Worm (Caenorhabditis elegans) whole organism, L4 larva: ENCODE results near the gene oac-59.

ENCODE experiments used
- D1046.2 ChIP-seq: fragments of 200-800 bp; sonication (Bioruptor generic); IDR thresholded peaks from 2 replicates; pipeline ENCODE4 v1.3.6; 2022; ENCODE audit warnings: missing genetic modification characterization, missing compliant biosample characterization
- F10B5.3 ChIP-seq: sonication (generic microtip); optimal IDR thresholded peaks from 2 replicates; lab custom pipeline; 2016; ENCODE audit warnings: mild to moderate bottlenecking, missing genetic modification characterization, missing compliant biosample characterization
- R02D3.7 ChIP-seq: fragments of 150-350 bp; sonication (generic microtip); optimal IDR thresholded peaks from 3 replicates; lab custom pipeline; 2014; ENCODE audit warnings: missing biosample characterization, missing genetic modification characterization
- aha-1 ChIP-seq: fragments of 150-350 bp; peaks from one replicate; lab custom pipeline; 2014; ENCODE audit warnings: missing biosample characterization, missing genetic modification characterization
- aly-2 ChIP-seq: sonication (generic microtip); optimal IDR thresholded peaks from 2 replicates; lab custom pipeline; 2018; ENCODE audit warnings: missing biosample characterization, missing genetic modification characterization
- ceh-44 ChIP-seq: fragments of 200-800 bp; sonication (Bioruptor generic); IDR thresholded peaks from 2 replicates; pipeline ENCODE4 v1.3.6; 2022; ENCODE audit warnings: missing genetic modification reagents, missing genetic modification characterization, missing compliant biosample characterization
- ceh-82 ChIP-seq: sonication (generic microtip); optimal IDR thresholded peaks from 2 replicates; lab custom pipeline; 2017; ENCODE audit warnings: missing biosample characterization, missing genetic modification characterization
- ctbp-1 ChIP-seq: fragments of 200-800 bp; sonication (Bioruptor generic); IDR thresholded peaks from 2 replicates; pipeline ENCODE4 v1.3.6; 2022; ENCODE audit warnings: missing genetic modification reagents, missing genetic modification characterization, missing compliant biosample characterization
- daf-16 ChIP-seq, 3 experiments: sonication (generic microtip); optimal IDR thresholded peaks; 2 replicates each; lab custom pipeline; 2016 to 2017; ENCODE audit warnings: missing genetic modification characterization in 3 of 3, missing genetic modification reagents in 3 of 3, mild to moderate bottlenecking in 2 of 3, missing compliant biosample characterization in 2 of 3, missing biosample characterization in 1 of 3, moderate library complexity in 1 of 3
- daf-8 ChIP-seq: fragments of 200-800 bp; sonication (Bioruptor generic); IDR thresholded peaks from 2 replicates; pipeline ENCODE4 v1.3.6; 2022; ENCODE audit warnings: missing genetic modification characterization, missing compliant biosample characterization
- dmd-6 ChIP-seq: fragments of 200-800 bp; sonication (Bioruptor generic); IDR thresholded peaks from 2 replicates; pipeline ENCODE4 v1.3.6; 2022; ENCODE audit warnings: missing genetic modification reagents, missing genetic modification characterization, missing compliant biosample characterization
- dmd-8 ChIP-seq: fragments of 200-800 bp; sonication (Bioruptor generic); IDR thresholded peaks from 2 replicates; pipeline ENCODE4 v1.3.6; 2022; ENCODE audit warnings: missing genetic modification characterization, missing compliant biosample characterization
- dpl-1 ChIP-seq: fragments of 150-350 bp; optimal IDR thresholded peaks from 2 replicates; lab custom pipeline; 2014; ENCODE audit warnings: missing biosample characterization, missing genetic modification reagents, missing genetic modification characterization
- dve-1 ChIP-seq: sonication (generic microtip); optimal IDR thresholded peaks from 2 replicates; lab custom pipeline; 2017; ENCODE audit warnings: antibody characterized with exemption, mild to moderate bottlenecking, missing genetic modification characterization, missing compliant biosample characterization; ENCODE audit not compliant: insufficient read depth
- hif-1 ChIP-seq, 2 experiments: sonication (generic microtip); optimal IDR thresholded peaks; 2 replicates each; lab custom pipeline; 2016 to 2017; ENCODE audit warnings: missing compliant biosample characterization in 2 of 2, missing genetic modification characterization in 2 of 2, missing genetic modification reagents in 2 of 2, missing genotype in 2 of 2, mild to moderate bottlenecking in 1 of 2
- hlh-11 ChIP-seq: fragments of 200-800 bp; sonication (Bioruptor generic); optimal IDR thresholded peaks from 2 replicates; lab custom pipeline; 2018; ENCODE audit warnings: mild to moderate bottlenecking, missing genetic modification characterization, missing compliant biosample characterization
- hmg-1.1 ChIP-seq: fragments of 200-800 bp; sonication (Bioruptor generic); IDR thresholded peaks from 2 replicates; pipeline ENCODE4 v1.3.6; 2022; ENCODE audit warnings: missing genetic modification reagents, missing genetic modification characterization, missing compliant biosample characterization
- lim-7 ChIP-seq: fragments of 200-800 bp; sonication (Bioruptor generic); IDR thresholded peaks from 2 replicates; pipeline ENCODE4 v1.3.6; 2022; ENCODE audit warnings: missing genetic modification characterization, missing compliant biosample characterization
- lin-1 ChIP-seq: fragments of 200-800 bp; sonication (Bioruptor generic); IDR thresholded peaks from 2 replicates; pipeline ENCODE4 v1.3.6; 2022; ENCODE audit warnings: missing genetic modification reagents, missing genetic modification characterization, missing compliant biosample characterization
- lin-38 ChIP-seq: fragments of 200-800 bp; sonication (Bioruptor generic); IDR thresholded peaks from 2 replicates; pipeline ENCODE4 v1.3.6; 2022; ENCODE audit warnings: missing genetic modification reagents, missing genetic modification characterization, missing compliant biosample characterization
- lsy-2 ChIP-seq, 2 experiments: fragments of 150-350 bp in 1 of 2; sonication (generic microtip) in 1 of 2; optimal IDR thresholded peaks; 2 replicates each; lab custom pipeline; 2014 to 2017; ENCODE audit warnings: missing biosample characterization in 2 of 2, missing genetic modification characterization in 2 of 2
- madf-9 ChIP-seq: fragments of 200-800 bp; sonication (Bioruptor generic); conservative IDR thresholded peaks from 2 replicates; pipeline ENCODE4 v1.3.6; 2022; ENCODE audit warnings: missing genetic modification reagents, missing genetic modification characterization, missing compliant biosample characterization
- mdl-1 ChIP-seq, 2 experiments: fragments of 150-350 bp in 1 of 2; sonication (generic microtip) in 1 of 2; optimal IDR thresholded peaks; 2 replicates each; lab custom pipeline; 2014 to 2017; ENCODE audit warnings: missing biosample characterization in 2 of 2, missing genetic modification characterization in 2 of 2
- mep-1 ChIP-seq: fragments of 150-350 bp; sonication (generic microtip); optimal IDR thresholded peaks from 3 replicates; lab custom pipeline; 2014; ENCODE audit warnings: missing biosample characterization, missing genetic modification characterization
- mes-2 ChIP-seq: sonication (generic microtip); optimal IDR thresholded peaks from 2 replicates; lab custom pipeline; 2016; ENCODE audit warnings: missing genotype, mild to moderate bottlenecking, missing genetic modification characterization, missing compliant biosample characterization; ENCODE audit not compliant: poor library complexity, severe bottlenecking
- nhr-25 ChIP-seq: sonication (generic microtip); optimal IDR thresholded peaks from 2 replicates; lab custom pipeline; 2017; ENCODE audit warnings: missing genetic modification characterization, mild to moderate bottlenecking, missing compliant biosample characterization, antibody characterized with exemption, moderate library complexity, borderline replicate concordance; ENCODE audit not compliant: insufficient read depth
- nhr-28 ChIP-seq: fragments of 150-350 bp; optimal IDR thresholded peaks from 2 replicates; lab custom pipeline; 2014; ENCODE audit warnings: missing biosample characterization, missing genetic modification characterization
- nhr-6 ChIP-seq: fragments of 150-350 bp; optimal IDR thresholded peaks from 2 replicates; lab custom pipeline; 2014; ENCODE audit warnings: missing biosample characterization, missing genetic modification characterization
- nhr-77 ChIP-seq: fragments of 150-350 bp; optimal IDR thresholded peaks from 2 replicates; lab custom pipeline; 2014; ENCODE audit warnings: missing biosample characterization, missing genetic modification characterization
- pha-4 ChIP-seq, 2 experiments: fragments of 150-350 bp in 1 of 2; fragments of 200-800 bp in 1 of 2; sonication (Bioruptor generic) in 1 of 2; IDR thresholded peaks in 1 of 2; optimal IDR thresholded peaks in 1 of 2; 2 replicates each; pipeline versions ENCODE4 v1.3.6 to Lab custom; 2014 to 2022; ENCODE audit warnings: missing genetic modification characterization in 2 of 2, missing genetic modification reagents in 2 of 2, missing biosample characterization in 1 of 2, missing compliant biosample characterization in 1 of 2
- rbr-2 ChIP-seq: sonication (generic microtip); optimal IDR thresholded peaks from 2 replicates; lab custom pipeline; 2016; ENCODE audit warnings: missing genotype, missing genetic modification characterization, missing compliant biosample characterization
- unc-130 ChIP-seq: sonication (generic microtip); optimal IDR thresholded peaks from 2 replicates; lab custom pipeline; 2016; ENCODE audit warnings: missing genetic modification reagents, missing genetic modification characterization, missing compliant biosample characterization
- unc-62 ChIP-seq, 3 experiments: fragments of 150-350 bp in 1 of 3; sonication (generic microtip); optimal IDR thresholded peaks in 2 of 3; peaks in 1 of 3; 1 replicate in 1 of 3; 2 replicates in 2 of 3; lab custom pipeline; 2014 to 2017; ENCODE audit warnings: missing biosample characterization in 3 of 3, missing genetic modification characterization in 3 of 3, missing genetic modification reagents in 3 of 3, missing genotype in 1 of 3
- zip-11 ChIP-seq: fragments of 200-800 bp; sonication (Bioruptor generic); IDR thresholded peaks from 2 replicates; pipeline ENCODE4 v1.3.6; 2022; ENCODE audit warnings: missing genetic modification characterization, missing compliant biosample characterization
- zip-2 ChIP-seq: fragments of 150-350 bp; optimal IDR thresholded peaks from 2 replicates; lab custom pipeline; 2014; ENCODE audit warnings: missing biosample characterization, missing genetic modification characterization

oac-59 gene

DNA sequence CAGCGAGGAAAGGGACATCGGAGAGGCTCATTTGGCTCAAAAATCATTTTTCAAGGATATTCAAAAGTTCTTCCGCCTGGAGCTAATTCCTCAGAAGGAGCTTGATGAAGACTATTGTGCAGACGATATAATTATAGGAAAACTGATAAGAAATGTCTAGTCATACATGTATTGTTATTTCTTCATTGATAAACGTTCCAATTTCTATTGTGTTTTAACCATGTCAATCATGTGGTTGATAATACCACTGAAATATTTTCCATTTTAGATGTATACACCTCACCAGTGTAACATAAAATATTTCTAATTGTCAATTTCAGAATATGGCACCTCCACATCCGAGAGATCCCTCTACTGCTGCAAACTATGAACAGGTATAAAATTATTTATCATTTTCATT is 21.7 kb downstream of the oac-59 start, which contains the start of gene ltah-1.1:
Gene ltah-1.1, plus strand, starts transcription at position 283 of the 400 bp plus-strand sequence.
- TF ChIP-seq dve-1 (tag; lab: Kevin White, UChicago) (peak; percentile 27), dmd-6 (GFP tag; lab: Robert Waterston, UW) (peak; percentile 42; the same call in 1 of the 2 replicates), hlh-11 (tag; lab: Kevin White, UChicago) (peak; percentile 2), nhr-28 (tag; lab: Kevin White, UChicago) (peak; percentile 20), zip-2 (tag; lab: Kevin White, UChicago) (no peak), daf-16 (GFP tag; optimal IDR thresholded peaks at IDR 0.05; lab: Kevin White, UChicago) (no peak), daf-16 (tag; optimal IDR thresholded peaks at IDR 0.05; lab: Kevin White, UChicago) (peak; percentile 16), ceh-44 (GFP tag; lab: Robert Waterston, UW) (no peak), lin-1 (no peak), hif-1 (tag; optimal IDR thresholded peaks at IDR 0.05; lab: Kevin White, UChicago) (no peak), D1046.2 (GFP tag; lab: Robert Waterston, UW) (no peak), aly-2 (tag; lab: Kevin White, UChicago) (no peak)

DNA sequence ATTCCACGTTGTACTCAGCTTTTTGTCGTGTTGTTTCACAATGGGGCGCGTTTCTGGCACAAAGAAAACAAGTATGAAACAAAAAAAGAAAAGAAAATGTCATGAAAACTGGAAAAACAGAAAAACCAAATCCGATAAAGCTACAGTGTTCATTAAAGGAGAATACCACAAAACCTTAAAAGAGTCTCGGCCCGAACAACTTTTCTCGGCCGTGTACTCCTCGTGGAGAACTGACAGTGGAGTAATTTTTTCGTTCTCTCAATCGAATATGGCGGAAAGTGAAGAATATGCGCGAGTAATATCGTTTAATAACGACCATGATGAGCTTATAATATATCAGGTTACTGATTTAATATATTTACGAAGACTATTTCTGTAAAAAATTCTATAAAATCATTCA is 22.6 kb downstream of the oac-59 start, which contains the start of the genes tag-335 and vkmt-1:
Gene tag-335, minus strand, starts transcription at position 88 of the 400 bp plus-strand sequence.
Gene vkmt-1, plus strand, starts transcription at position 219 of the 400 bp plus-strand sequence.
- peak in 1 of 2 experiments; percentile 72 for TF ChIP-seq lsy-2 (tag; optimal IDR thresholded peaks at IDR 0.05; lab: Kevin White, UChicago)
- peak in 1 of 2 experiments; percentile 11 for TF ChIP-seq hif-1 (tag; optimal IDR thresholded peaks at IDR 0.05; lab: Kevin White, UChicago)
- TF ChIP-seq unc-130 (GFP tag; lab: Kevin White, UChicago), result peak; percentile 50
- TF ChIP-seq unc-62 (GFP tag; optimal IDR thresholded peaks at IDR 0.05 in 1 of 2; lab: Kevin White, UChicago), result peak in 1 of 2 experiments; percentile 84
- no peak for TF ChIP-seq unc-62 (tag; optimal IDR thresholded peaks at IDR 0.05; lab: Kevin White, UChicago)
- peak; percentile 20 for TF ChIP-seq nhr-6 (tag; lab: Kevin White, UChicago)
- TF ChIP-seq mes-2, result peak; percentile 88
- TF ChIP-seq dmd-8 (GFP tag; lab: Robert Waterston, UW), result no peak
- no peak for TF ChIP-seq ceh-44 (GFP tag; lab: Robert Waterston, UW)
- TF ChIP-seq zip-11 (GFP tag; lab: Robert Waterston, UW), result no peak
- no peak for TF ChIP-seq daf-8 (GFP tag; lab: Robert Waterston, UW)

DNA sequence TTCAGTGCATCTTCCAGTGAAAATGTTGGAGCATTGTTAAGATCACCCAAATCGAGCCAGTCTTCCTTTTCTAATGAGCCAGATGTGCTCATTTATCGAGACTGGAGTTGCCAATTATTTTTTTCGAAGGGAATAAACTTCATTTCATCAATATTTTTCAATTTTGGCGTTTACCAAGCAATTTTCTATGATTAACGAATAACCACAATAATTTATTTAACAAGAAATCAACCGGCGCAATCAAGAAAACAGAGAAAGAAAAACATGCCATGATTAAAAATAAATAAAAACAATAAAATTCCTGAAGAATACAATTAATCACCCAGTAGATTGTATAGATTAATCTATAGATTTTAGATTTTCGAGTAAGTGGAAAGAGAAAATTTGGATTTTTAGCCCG is 25.2 kb downstream of the oac-59 start, which contains the start of gene vps-8:
Gene vps-8, minus strand, starts transcription at position 101 of the 400 bp plus-strand sequence.
- TF ChIP-seq F10B5.3 (tag; lab: Kevin White, UChicago), result no peak

DNA sequence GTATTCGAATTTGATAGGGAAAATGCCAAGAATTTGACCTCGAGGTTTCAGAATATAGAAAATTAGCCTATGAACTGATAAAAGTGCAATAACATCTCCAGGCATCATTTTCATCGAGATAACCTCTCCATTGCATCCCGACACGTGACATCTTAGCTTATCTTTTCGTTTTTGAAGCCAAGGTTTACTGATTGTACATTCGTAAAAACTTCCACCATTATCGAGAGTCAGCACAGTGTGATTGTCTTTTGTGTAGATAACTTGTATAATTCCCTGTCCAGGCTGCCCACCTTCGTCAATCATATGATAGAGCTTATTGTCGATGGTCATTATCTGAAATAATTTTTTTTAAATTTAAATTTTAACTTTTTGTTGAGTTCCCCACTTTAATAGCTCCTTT is 26.7 kb downstream of the oac-59 start:
- TF ChIP-seq ctbp-1 (no peak), madf-9 (no peak)
- TF ChIP-seq, all 104 proteins: peak for 0

DNA sequence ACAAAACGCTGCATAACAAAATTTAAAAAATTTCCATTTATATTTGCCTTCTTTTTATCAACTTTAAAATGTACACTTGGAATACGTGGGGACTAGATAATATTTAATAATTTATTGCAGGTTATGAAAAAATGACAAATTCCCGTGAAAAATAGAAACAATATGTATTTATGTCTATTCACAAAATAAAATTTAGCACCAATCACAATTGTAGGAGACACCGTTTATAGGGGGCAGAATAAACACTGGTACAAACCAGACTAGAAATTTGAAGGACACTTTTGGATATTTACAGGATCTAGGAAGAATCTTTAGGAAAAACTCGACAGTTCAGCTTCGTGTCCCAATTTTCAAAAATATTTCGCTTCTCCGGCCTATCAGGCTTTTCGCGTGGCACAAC is 30.7 kb downstream of the oac-59 start, which contains the start of gene C42C1.3:
Gene C42C1.3, minus strand, starts transcription at position 101 of the 400 bp plus-strand sequence.
- TF ChIP-seq aha-1 (tag; lab: Kevin White, UChicago), result peak; percentile 9
- no peak for TF ChIP-seq daf-8 (GFP tag; lab: Robert Waterston, UW)
- TF ChIP-seq, all 104 proteins: peak for 1

DNA sequence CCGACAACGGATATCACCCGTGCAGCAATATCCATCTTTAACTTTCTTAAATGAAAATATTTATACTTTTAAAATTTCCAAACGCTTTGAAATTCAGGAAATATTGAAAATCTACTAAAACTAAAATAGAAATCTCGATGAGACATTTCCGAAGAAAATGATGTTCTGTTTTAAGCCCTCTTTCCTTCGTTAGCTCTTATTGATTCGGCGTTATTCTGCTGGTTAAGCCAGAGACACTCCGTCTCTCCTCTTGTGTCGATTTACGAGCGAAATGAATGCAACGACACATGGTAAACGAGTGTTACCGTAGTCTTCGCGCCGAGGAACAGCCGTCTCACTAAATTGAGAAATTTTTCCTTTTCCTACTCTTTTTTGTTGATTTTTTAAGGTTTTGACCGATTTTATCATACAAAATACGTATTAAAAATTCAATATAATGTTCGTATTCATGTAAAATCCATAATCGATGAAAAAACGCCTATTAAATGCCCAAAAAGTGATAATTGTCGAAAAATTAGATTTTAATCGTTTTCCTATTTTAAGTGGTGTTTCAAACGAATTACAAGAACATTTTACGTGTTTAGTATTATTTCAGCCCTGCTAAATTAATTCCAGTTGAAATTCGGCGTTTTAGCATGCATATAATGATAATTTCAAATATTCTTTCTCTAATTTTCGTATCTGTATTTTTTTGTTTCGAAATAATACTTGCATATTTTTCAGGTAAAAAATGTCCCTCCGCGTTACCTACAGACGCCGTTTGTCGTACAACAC is 32.6 kb downstream of the oac-59 start, which contains the start of the genes ppm-1.H and rpl-34:
Gene ppm-1.H, minus strand, starts transcription at position 51 of the 774 bp plus-strand sequence.
Gene rpl-34, plus strand, starts transcription at position 724 of the 774 bp plus-strand sequence.
- TF ChIP-seq mes-2, result peak; percentile 78
- peak; percentile 66 for TF ChIP-seq R02D3.7
- TF ChIP-seq mdl-1 (tag; optimal IDR thresholded peaks at IDR 0.05; lab: Kevin White, UChicago), result peak in 1 of 2 experiments; percentile 43
- peak; percentile 54 for TF ChIP-seq rbr-2 (tag; lab: Kevin White, UChicago)
- TF ChIP-seq nhr-6 (tag; lab: Kevin White, UChicago), result peak; percentile 68
- TF ChIP-seq lim-7, result no peak
- TF ChIP-seq lin-38 (GFP tag; lab: Robert Waterston, UW), result no peak
- TF ChIP-seq unc-130 (GFP tag; lab: Kevin White, UChicago), result peak; percentile 2
- peak; percentile 1 for TF ChIP-seq nhr-77 (tag; lab: Kevin White, UChicago)
- no peak for TF ChIP-seq nhr-25
- TF ChIP-seq ceh-82 (tag; lab: Kevin White, UChicago), result no peak
- TF ChIP-seq hmg-1.1 (GFP tag; lab: Robert Waterston, UW), result 0 out of 2 replicates have a peak, but pooled peaks have one; percentile 30
- TF ChIP-seq dpl-1 (GFP tag; lab: Kevin White, UChicago), result peak; percentile 56
- no peak for TF ChIP-seq pha-4 (GFP tag; IDR thresholded peaks at IDR 0.05; lab: Robert Waterston, UW)
- TF ChIP-seq pha-4 (tag; optimal IDR thresholded peaks at IDR 0.05; lab: Kevin White, UChicago), result peak; percentile 48
- peak; percentile 67 for TF ChIP-seq mep-1 (tag; lab: Kevin White, UChicago)
- TF ChIP-seq hif-1 (tag; optimal IDR thresholded peaks at IDR 0.05; lab: Kevin White, UChicago), result peak in 1 of 2 experiments; percentile 39
- peak; percentile 90 to 98 for TF ChIP-seq lsy-2 (tag; optimal IDR thresholded peaks at IDR 0.05; lab: Kevin White, UChicago)
